Fruit fly (Drosophila melanogaster): ENCODE data around the gene Actn.

DNA sequence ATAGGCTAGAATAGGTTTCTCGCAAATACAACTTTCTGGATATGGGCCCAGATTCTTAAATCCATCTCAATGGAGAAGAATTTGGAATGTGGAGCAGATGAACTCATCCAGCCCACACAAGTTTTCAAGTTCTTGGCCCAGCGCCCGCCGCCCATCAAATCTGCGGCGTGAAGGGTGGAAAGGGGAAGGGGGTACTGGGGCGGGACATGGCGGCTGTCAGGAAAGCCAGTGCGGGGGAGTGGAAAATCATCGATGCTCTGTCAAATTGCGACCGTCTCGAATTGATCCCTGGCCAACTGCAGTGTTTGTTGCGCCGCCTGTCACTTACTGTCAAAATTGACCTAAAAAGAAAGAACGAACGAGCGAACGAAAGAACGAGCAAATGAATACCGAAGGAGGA, 56.6 kb downstream of the Actn start:
- TF ChIP-seq CG8478 (optimal IDR thresholded peaks at IDR 0.05) (no peak), CTCF (optimal IDR thresholded peaks at IDR 0.05) (no peak)
